ENCODE assay signal across 6 worm cellular contexts in genomic region chrX:9954483-9955041, ce11.
TF ChIP-seq lines count a peak whose summit lies in the region.

Gene cysl-1, minus strand, starts transcription at chrX:9954533.

TF ChIP-seq in whole organism, L1 larva, 84 proteins besides CTCF, POLR2A, EP300 and RAD21:
- TF ChIP-seq C04F5.9 (tag; optimal IDR thresholded peaks at IDR 0.05; lab: Kevin White, UChicago), result no peak
- TF ChIP-seq mep-1 (tag; optimal IDR thresholded peaks at IDR 0.05; lab: Kevin White, UChicago), result no peak
- peak; percentile 16 for TF ChIP-seq sox-4 (tag; optimal IDR thresholded peaks at IDR 0.05; lab: Kevin White, UChicago)
- peak; percentile 8 for TF ChIP-seq rnt-1 (tag; optimal IDR thresholded peaks at IDR 0.05; lab: Kevin White, UChicago)
- peak; percentile 23 for TF ChIP-seq nhr-71 (tag; optimal IDR thresholded peaks at IDR 0.05; lab: Kevin White, UChicago)
- peak in 1 of 6 experiments; percentile 8 for TF ChIP-seq elt-3 (tag; optimal IDR thresholded peaks at IDR 0.05; lab: Kevin White, UChicago)
- TF ChIP-seq lin-14 (GFP tag; optimal IDR thresholded peaks at IDR 0.05; lab: Kevin White, UChicago), result peak; percentile 41

TF ChIP-seq in whole organism, L2 larva, 48 proteins besides CTCF, POLR2A, EP300 and RAD21:
- TF ChIP-seq lsy-2 (tag; optimal IDR thresholded peaks at IDR 0.05; lab: Kevin White, UChicago) (peak in 1 of 2 experiments; percentile 7), sma-9 (GFP tag; optimal IDR thresholded peaks at IDR 0.05; lab: Kevin White, UChicago) (peak; percentile 84), sma-9 (tag; optimal IDR thresholded peaks at IDR 0.05; lab: Kevin White, UChicago) (no peak), lin-39 (tag; optimal IDR thresholded peaks at IDR 0.05; lab: Kevin White, UChicago) (no peak), ztf-4 (tag; optimal IDR thresholded peaks at IDR 0.05; lab: Kevin White, UChicago) (peak; percentile 50), F13H6.1 (tag; optimal IDR thresholded peaks at IDR 0.05; lab: Kevin White, UChicago) (peak; percentile 56), gmeb-1 (tag; optimal IDR thresholded peaks at IDR 0.05; lab: Kevin White, UChicago) (no peak)

TF ChIP-seq in whole organism, L3 larva, 47 proteins besides CTCF, POLR2A, EP300 and RAD21:
- TF ChIP-seq unc-62 (GFP tag; optimal IDR thresholded peaks at IDR 0.05; lab: Kevin White, UChicago) (no peak), egl-5 (tag; optimal IDR thresholded peaks at IDR 0.05; lab: Kevin White, UChicago) (peak; percentile 50)
TF ChIP-seq in whole organism, L3 larva: peak in this region for 1.

TF ChIP-seq in whole organism, L4 larva, 104 proteins besides CTCF, POLR2A, EP300 and RAD21 (continues in another document):
- TF ChIP-seq mep-1 (tag; optimal IDR thresholded peaks at IDR 0.05; lab: Kevin White, UChicago) (no peak), ZK546.5 (tag; optimal IDR thresholded peaks at IDR 0.05; lab: Kevin White, UChicago) (no peak), F37D6.2 (tag; optimal IDR thresholded peaks at IDR 0.05; lab: Kevin White, UChicago) (no peak), lin-39 (tag; optimal IDR thresholded peaks at IDR 0.05; lab: Kevin White, UChicago) (no peak), lin-15B (tag; optimal IDR thresholded peaks at IDR 0.05; lab: Kevin White, UChicago) (no peak), nhr-11 (tag; optimal IDR thresholded peaks at IDR 0.05; lab: Kevin White, UChicago) (peak; percentile 24), egl-27 (tag; optimal IDR thresholded peaks at IDR 0.05; lab: Kevin White, UChicago) (no peak), nhr-41 (GFP tag; IDR thresholded peaks at IDR 0.05; lab: Robert Waterston, UW) (no peak), unc-130 (GFP tag; optimal IDR thresholded peaks at IDR 0.05; lab: Kevin White, UChicago) (no peak), saeg-2 (GFP tag; IDR thresholded peaks at IDR 0.05; lab: Robert Waterston, UW) (no peak), F26F4.8 (GFP tag; conservative IDR thresholded peaks at IDR 0.05; lab: Robert Waterston, UW) (no peak), mxl-3 (GFP tag; optimal IDR thresholded peaks at IDR 0.05; lab: Kevin White, UChicago) (peak; percentile 35), Y48G9A.11 (GFP tag; IDR thresholded peaks at IDR 0.05; lab: Robert Waterston, UW) (no peak), dmd-9 (GFP tag; IDR thresholded peaks at IDR 0.05; lab: Robert Waterston, UW) (no peak), nhr-28 (tag; optimal IDR thresholded peaks at IDR 0.05; lab: Kevin White, UChicago) (peak; percentile 28), zfp-3 (GFP tag; conservative IDR thresholded peaks at IDR 0.05; lab: Robert Waterston, UW) (no peak), hlh-11 (tag; optimal IDR thresholded peaks at IDR 0.05; lab: Kevin White, UChicago) (peak; percentile 23), unc-39 (tag; optimal IDR thresholded peaks at IDR 0.05; lab: Kevin White, UChicago) (no peak), gei-8 (GFP tag; optimal IDR thresholded peaks at IDR 0.05; lab: Kevin White, UChicago) (no peak), ces-1 (GFP tag; optimal IDR thresholded peaks at IDR 0.05; lab: Kevin White, UChicago) (no peak), ztf-11 (tag; optimal IDR thresholded peaks at IDR 0.05; lab: Kevin White, UChicago) (no peak), aha-1 (tag; lab: Kevin White, UChicago) (no peak), zip-2 (tag; optimal IDR thresholded peaks at IDR 0.05; lab: Kevin White, UChicago) (no peak), snpc-4 (tag; optimal IDR thresholded peaks at IDR 0.05; lab: Kevin White, UChicago) (no peak), ceh-62 (tag; optimal IDR thresholded peaks at IDR 0.05; lab: Kevin White, UChicago) (no peak), duxl-1 (tag; optimal IDR thresholded peaks at IDR 0.05; lab: Kevin White, UChicago; ENCODE audit: poor library complexity) (no peak), ztf-7 (tag; optimal IDR thresholded peaks at IDR 0.05; lab: Kevin White, UChicago) (no peak), nhr-42 (GFP tag; IDR thresholded peaks at IDR 0.05; lab: Robert Waterston, UW) (no peak)

TF ChIP-seq in whole organism, late embryonic, 69 proteins besides CTCF, POLR2A, EP300 and RAD21:
- TF ChIP-seq che-1 (tag; optimal IDR thresholded peaks at IDR 0.05; lab: Kevin White, UChicago) (no peak), ceh-34 (tag; optimal IDR thresholded peaks at IDR 0.05; lab: Kevin White, UChicago) (no peak), elt-2 (tag; optimal IDR thresholded peaks at IDR 0.05; lab: Kevin White, UChicago) (peak; percentile 29), nfya-1 (tag; optimal IDR thresholded peaks at IDR 0.05; lab: Kevin White, UChicago) (peak; percentile 9), rnt-1 (tag; optimal IDR thresholded peaks at IDR 0.05; lab: Kevin White, UChicago) (peak; percentile 21), ceh-9 (tag; optimal IDR thresholded peaks at IDR 0.05; lab: Kevin White, UChicago) (no peak), unc-42 (tag; optimal IDR thresholded peaks at IDR 0.05; lab: Kevin White, UChicago) (peak; percentile 47)

TF ChIP-seq in whole organism, mixed stage, embryonic, 35 proteins besides CTCF, POLR2A, EP300 and RAD21:
- TF ChIP-seq M03D4.4 (tag; optimal IDR thresholded peaks at IDR 0.05; lab: Kevin White, UChicago) (no peak), pha-4 (tag; optimal IDR thresholded peaks at IDR 0.05; lab: Kevin White, UChicago) (no peak), mep-1 (tag; optimal IDR thresholded peaks at IDR 0.05; lab: Kevin White, UChicago) (no peak), drap-1 (GFP tag; optimal IDR thresholded peaks at IDR 0.05; lab: Kevin White, UChicago) (no peak), blmp-1 (tag; optimal IDR thresholded peaks at IDR 0.05; lab: Kevin White, UChicago) (no peak), hlh-1 (tag; optimal IDR thresholded peaks at IDR 0.05; lab: Kevin White, UChicago) (peak; percentile 85), nhr-28 (tag; optimal IDR thresholded peaks at IDR 0.05; lab: Kevin White, UChicago) (no peak), lin-13 (tag; optimal IDR thresholded peaks at IDR 0.05; lab: Kevin White, UChicago) (no peak), nhr-237 (tag; optimal IDR thresholded peaks at IDR 0.05; lab: Kevin White, UChicago) (no peak), unc-62 (GFP tag; optimal IDR thresholded peaks at IDR 0.05; lab: Kevin White, UChicago) (peak; percentile 42), unc-120 (tag; optimal IDR thresholded peaks at IDR 0.05; lab: Kevin White, UChicago; ENCODE audit: poor library complexity, severe bottlenecking) (peak; percentile 51), mab-5 (tag; optimal IDR thresholded peaks at IDR 0.05; lab: Kevin White, UChicago) (no peak), ham-2 (GFP tag; optimal IDR thresholded peaks at IDR 0.05; lab: Kevin White, UChicago) (no peak), tbx-8 (GFP tag; optimal IDR thresholded peaks at IDR 0.05; lab: Kevin White, UChicago) (no peak)
TF ChIP-seq in whole organism, mixed stage, embryonic: peak in this region for 3.

Comparison
In these comparisons a context has a peak if more than half of its experiments do, and no peak if none do; other contexts are left out.
1. Of the 29 proteins assayed by ChIP-seq in both whole organism, L4 larva and whole organism, L1 larva: peak only in whole organism, L4 larva: nhr-11 and nhr-28; only in whole organism, L1 larva: none; in both: none; in neither: 27.